Worm (Caenorhabditis elegans) whole organism, early embryonic: ENCODE results near the gene srbc-82.

ENCODE experiments used
- F13C5.2 ChIP-seq: sonication (generic microtip); optimal IDR thresholded peaks from 2 replicates; lab custom pipeline; 2017; ENCODE audit warnings: mild to moderate bottlenecking, missing genetic modification characterization, inconsistent platforms, missing compliant biosample characterization
- ama-1 ChIP-seq: fragments of 150-350 bp; optimal IDR thresholded peaks from 2 replicates; lab custom pipeline; 2014
- ceh-36 ChIP-seq: sonication (generic microtip); optimal IDR thresholded peaks from 2 replicates; lab custom pipeline; 2016; ENCODE audit warnings: missing genetic modification characterization, inconsistent platforms, missing compliant biosample characterization
- flt-1 ChIP-seq: fragments of 200-800 bp; sonication (Bioruptor generic); IDR thresholded peaks from 2 replicates; pipeline ENCODE4 v1.3.6; 2022; ENCODE audit warnings: missing genetic modification characterization, missing compliant biosample characterization
- hmbx-1 ChIP-seq: sonication (generic microtip); optimal IDR thresholded peaks from 2 replicates; lab custom pipeline; 2016; ENCODE audit warnings: mild to moderate bottlenecking, missing genetic modification characterization, missing compliant biosample characterization
- hmg-4 ChIP-seq: fragments of 200-800 bp; sonication (Bioruptor generic); optimal IDR thresholded peaks from 2 replicates; lab custom pipeline; 2018; ENCODE audit warnings: mild to moderate bottlenecking, missing genetic modification characterization, missing compliant biosample characterization

DNA sequence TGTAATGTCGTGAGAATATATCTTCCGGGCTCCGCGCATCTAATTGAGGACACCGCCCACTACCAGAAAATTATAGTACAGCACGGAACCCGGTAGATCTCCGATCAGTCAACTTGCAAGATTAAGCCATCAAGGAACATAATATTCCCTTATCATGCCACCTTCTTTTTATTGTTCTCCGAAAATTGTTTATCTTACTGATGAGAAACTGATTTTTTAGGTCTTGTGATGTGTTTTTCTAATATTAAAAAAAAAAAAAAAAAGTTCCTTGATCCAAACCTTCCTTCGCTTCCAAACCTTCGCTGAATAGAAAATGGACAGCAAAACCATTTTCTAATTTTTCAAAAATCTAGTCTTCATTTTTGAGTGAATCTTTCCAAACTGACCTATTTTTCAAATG is 28.5 kb downstream of the srbc-82 start, which contains the start of gene F57G8.7:
- TF ChIP-seq ama-1: no peak
- no peak for TF ChIP-seq flt-1 (GFP tag; lab: Robert Waterston, UW)
- TF ChIP-seq F13C5.2 (tag; lab: Kevin White, UChicago): no peak
- TF ChIP-seq hmg-4 (GFP tag; lab: Kevin White, UChicago): no peak
- TF ChIP-seq hmbx-1 (tag; lab: Kevin White, UChicago): no peak
- no peak for TF ChIP-seq ceh-36 (tag; lab: Kevin White, UChicago)
